Fruit fly (Drosophila melanogaster) whole organism, prepupa: ENCODE measurements around the gene Mst89B.

ENCODE experiments used
- Blimp-1 ChIP-seq: fragments of 200-800 bp; sonication (Bioruptor generic); optimal IDR thresholded peaks from 3 replicates; lab custom pipeline; 2017; ENCODE audit warnings: missing biosample characterization, missing genetic modification characterization, mild to moderate bottlenecking, moderate library complexity, missing genetic modification reagents
- CG10631 ChIP-seq: fragments of 200-800 bp; sonication (Bioruptor generic); optimal IDR thresholded peaks from 2 replicates; lab custom pipeline; 2016; ENCODE audit warnings: missing biosample characterization, missing genetic modification characterization
- CG10669 ChIP-seq: fragments of 200-800 bp; sonication (Bioruptor generic); optimal IDR thresholded peaks from 3 replicates; lab custom pipeline; 2018; ENCODE audit warnings: missing biosample characterization, mild to moderate bottlenecking, missing genetic modification characterization, moderate library complexity
- CG11762 ChIP-seq: fragments of 200-800 bp; sonication (Bioruptor generic); optimal IDR thresholded peaks from 3 replicates; lab custom pipeline; 2016; ENCODE audit warnings: missing biosample characterization, missing genetic modification characterization; ENCODE audit not compliant: insufficient read depth
- CG11902 ChIP-seq: fragments of 200-800 bp; sonication (Bioruptor generic); optimal IDR thresholded peaks from 3 replicates; lab custom pipeline; 2016; ENCODE audit warnings: missing biosample characterization, missing genetic modification characterization
- CG1621 ChIP-seq: fragments of 200-800 bp; sonication (Bioruptor generic); optimal IDR thresholded peaks from 3 replicates; lab custom pipeline; 2018; ENCODE audit warnings: missing biosample characterization, mild to moderate bottlenecking, missing genetic modification characterization
- CG3032 ChIP-seq: fragments of 200-800 bp; optimal IDR thresholded peaks from 2 replicates; lab custom pipeline; 2019; ENCODE audit warnings: missing biosample characterization, mild to moderate bottlenecking, missing genetic modification characterization, moderate library complexity
- CG31627 ChIP-seq: fragments of 200-800 bp; sonication (Bioruptor generic); optimal IDR thresholded peaks from 3 replicates; lab custom pipeline; 2016; ENCODE audit warnings: missing biosample characterization, missing genetic modification characterization
- CG34406 ChIP-seq: fragments of 200-800 bp; sonication (Bioruptor generic); optimal IDR thresholded peaks from 3 replicates; lab custom pipeline; 2016; ENCODE audit warnings: missing biosample characterization, missing genetic modification characterization
- CG3919 ChIP-seq: fragments of 200-800 bp; sonication (Bioruptor generic); optimal IDR thresholded peaks from 3 replicates; lab custom pipeline; 2016; ENCODE audit warnings: missing biosample characterization, missing genetic modification characterization
- CG4318 ChIP-seq: fragments of 200-800 bp; sonication (Bioruptor generic); optimal IDR thresholded peaks from 3 replicates; lab custom pipeline; 2017; ENCODE audit warnings: missing biosample characterization, mild to moderate bottlenecking, missing genetic modification characterization
- CG6792 ChIP-seq: fragments of 200-800 bp; sonication (Bioruptor generic); optimal IDR thresholded peaks from 3 replicates; lab custom pipeline; 2016; ENCODE audit warnings: missing biosample characterization, missing genetic modification characterization
- CG6808 ChIP-seq: fragments of 200-800 bp; sonication (Bioruptor generic); optimal IDR thresholded peaks from 3 replicates; lab custom pipeline; 2017; ENCODE audit warnings: missing biosample characterization, missing genetic modification characterization, mild to moderate bottlenecking, moderate library complexity, missing genetic modification reagents
- CG6854 ChIP-seq: fragments of 200-800 bp; sonication (Bioruptor generic); optimal IDR thresholded peaks from 2 replicates; lab custom pipeline; 2017; ENCODE audit warnings: missing biosample characterization, mild to moderate bottlenecking, missing genetic modification characterization
- CG7368 ChIP-seq: fragments of 200-800 bp; sonication (Bioruptor generic); optimal IDR thresholded peaks from 3 replicates; lab custom pipeline; 2016; ENCODE audit warnings: missing biosample characterization, missing genetic modification characterization
- CG8119 ChIP-seq: fragments of 200-800 bp; sonication (Bioruptor generic); IDR thresholded peaks from 3 replicates; pipeline ENCODE4 v1.3.6; 2022; ENCODE audit warnings: missing biosample characterization, missing genetic modification characterization
- CG8319 ChIP-seq: fragments of 200-800 bp; sonication (Bioruptor generic); optimal IDR thresholded peaks from 3 replicates; lab custom pipeline; 2016; ENCODE audit warnings: missing biosample characterization, missing genetic modification characterization
- Eip75B ChIP-seq: fragments of 200-800 bp; sonication (Bioruptor generic); optimal IDR thresholded peaks from 3 replicates; lab custom pipeline; 2016; ENCODE audit warnings: missing biosample characterization, missing genetic modification characterization
- Eip78C ChIP-seq: fragments of 200-800 bp; sonication (Bioruptor generic); peaks from one replicate; lab custom pipeline; 2016; ENCODE audit warnings: missing biosample characterization, missing genetic modification characterization
- Hr39 ChIP-seq: fragments of 200-800 bp; sonication (Bioruptor generic); optimal IDR thresholded peaks from 2 replicates; lab custom pipeline; 2016; ENCODE audit warnings: missing biosample characterization, missing genetic modification characterization
- Lpt ChIP-seq: fragments of 200-800 bp; sonication (Bioruptor generic); optimal IDR thresholded peaks from 3 replicates; lab custom pipeline; 2016; ENCODE audit warnings: missing biosample characterization, missing genetic modification characterization
- Met ChIP-seq: fragments of 200-800 bp; sonication (Bioruptor generic); optimal IDR thresholded peaks from 3 replicates; lab custom pipeline; 2016; ENCODE audit warnings: missing biosample characterization, missing genetic modification characterization
- Smox ChIP-seq: fragments of 200-800 bp; sonication (Bioruptor generic); optimal IDR thresholded peaks from 3 replicates; lab custom pipeline; 2016; ENCODE audit warnings: missing biosample characterization, missing genetic modification characterization
- Sox102F ChIP-seq: fragments of 200-800 bp; sonication (Bioruptor generic); optimal IDR thresholded peaks from 2 replicates; lab custom pipeline; 2016; ENCODE audit warnings: missing biosample characterization, mild to moderate bottlenecking, missing genetic modification characterization
- Sox14 ChIP-seq: fragments of 200-800 bp; sonication (Bioruptor generic); optimal IDR thresholded peaks from 3 replicates; lab custom pipeline; 2016; ENCODE audit warnings: missing biosample characterization, missing genetic modification characterization
- achi ChIP-seq: fragments of 200-800 bp; sonication (Bioruptor generic); optimal IDR thresholded peaks from 3 replicates; lab custom pipeline; 2016; ENCODE audit warnings: missing biosample characterization, missing genetic modification characterization
- acj6 ChIP-seq: fragments of 200-800 bp; sonication (Bioruptor generic); optimal IDR thresholded peaks from 3 replicates; lab custom pipeline; 2016; ENCODE audit warnings: missing biosample characterization, missing genetic modification characterization
- cyc ChIP-seq: fragments of 200-800 bp; sonication (Bioruptor generic); optimal IDR thresholded peaks from 3 replicates; lab custom pipeline; 2016; ENCODE audit warnings: missing biosample characterization, missing genetic modification characterization
- dac ChIP-seq: fragments of 200-800 bp; sonication (Bioruptor generic); optimal IDR thresholded peaks from 2 replicates; lab custom pipeline; 2017; ENCODE audit warnings: missing biosample characterization, mild to moderate bottlenecking, missing genetic modification characterization
- esn ChIP-seq: fragments of 200-800 bp; sonication (Bioruptor generic); optimal IDR thresholded peaks from 2 replicates; lab custom pipeline; 2016; ENCODE audit warnings: missing biosample characterization, mild to moderate bottlenecking, missing genetic modification characterization, moderate library complexity
- fd59A ChIP-seq: fragments of 200-800 bp; sonication (Bioruptor generic); optimal IDR thresholded peaks from 2 replicates; lab custom pipeline; 2017; ENCODE audit warnings: missing biosample characterization, mild to moderate bottlenecking, missing genetic modification characterization, missing genetic modification reagents
- fd85E ChIP-seq: fragments of 200-800 bp; sonication (Bioruptor generic); optimal IDR thresholded peaks from 3 replicates; lab custom pipeline; 2016; ENCODE audit warnings: missing biosample characterization, missing genetic modification characterization
- fkh ChIP-seq: fragments of 200-800 bp; sonication (Bioruptor generic); optimal IDR thresholded peaks from 3 replicates; lab custom pipeline; 2017; ENCODE audit warnings: missing biosample characterization, mild to moderate bottlenecking, missing genetic modification characterization, moderate library complexity
- net ChIP-seq: fragments of 200-800 bp; sonication (Bioruptor generic); optimal IDR thresholded peaks from 3 replicates; lab custom pipeline; 2016; ENCODE audit warnings: missing biosample characterization, missing genetic modification characterization
- spab ChIP-seq: fragments of 200-800 bp; sonication (Bioruptor generic); optimal IDR thresholded peaks from 2 replicates; lab custom pipeline; 2017; ENCODE audit warnings: missing biosample characterization, mild to moderate bottlenecking, missing genetic modification characterization, missing genetic modification reagents
- ss ChIP-seq, 2 experiments: fragments of 200-800 bp; sonication (Bioruptor generic); optimal IDR thresholded peaks; 2 replicates in 1 of 2; 3 replicates in 1 of 2; lab custom pipeline; 2017 to 2018; ENCODE audit warnings: mild to moderate bottlenecking in 2 of 2, missing biosample characterization in 2 of 2, missing genetic modification characterization in 2 of 2, moderate library complexity in 1 of 2
- svp ChIP-seq: fragments of 200-800 bp; sonication (Bioruptor generic); peaks from one replicate; lab custom pipeline; 2016; ENCODE audit warnings: missing biosample characterization, missing genetic modification characterization
- topi ChIP-seq: fragments of 200-800 bp; sonication (Bioruptor generic); optimal IDR thresholded peaks from 3 replicates; lab custom pipeline; 2016; ENCODE audit warnings: missing biosample characterization, missing genetic modification characterization
- vri ChIP-seq: fragments of 200-800 bp; sonication (Bioruptor generic); optimal IDR thresholded peaks from 3 replicates; lab custom pipeline; 2016; ENCODE audit warnings: missing biosample characterization, mild to moderate bottlenecking, missing genetic modification characterization

Gene Mst89B

dm6 chr3R:16309302-16310080 lies 42.7 kb downstream of the Mst89B start:
- TF ChIP-seq Smox (no peak), fd85E (no peak), CG3032 (tag; lab: Kevin White, UChicago) (no peak), CG8119 (GFP tag; lab: Robert Waterston, UW) (0 out of 3 replicates have a peak, but pooled peaks have one; percentile 42), vri (GFP tag; lab: Kevin White, UChicago) (peak; percentile 17), svp (peak; percentile 94), net (GFP tag; lab: Kevin White, UChicago) (peak; percentile 10), Sox102F (GFP tag; lab: Kevin White, UChicago) (peak; percentile 28), topi (peak; percentile 11), CG4318 (GFP tag; lab: Kevin White, UChicago) (no peak), cyc (GFP tag; lab: Kevin White, UChicago) (peak; percentile 1), fkh (GFP tag; lab: Kevin White, UChicago) (no peak), Met (GFP tag; lab: Kevin White, UChicago) (peak; percentile 48), Eip75B (peak; percentile 11), Sox14 (GFP tag; lab: Kevin White, UChicago) (no peak), CG8319 (GFP tag; lab: Kevin White, UChicago) (peak; percentile 31), Hr39 (GFP tag; lab: Kevin White, UChicago) (peak; percentile 22), CG10631 (no peak), spab (GFP tag; lab: Kevin White, UChicago) (no peak), CG34406 (GFP tag; lab: Kevin White, UChicago) (no peak), CG31627 (GFP tag; lab: Kevin White, UChicago) (peak; percentile 33), CG6854 (GFP tag; lab: Kevin White, UChicago) (peak; percentile 61), ss (GFP tag; optimal IDR thresholded peaks at IDR 0.05; lab: Kevin White, UChicago) (peak; percentile 3 to 20), CG6808 (GFP tag; lab: Kevin White, UChicago) (peak; percentile 1), Eip78C (GFP tag; lab: Kevin White, UChicago) (peak; percentile 85), CG7368 (peak; percentile 24), CG3919 (GFP tag; lab: Kevin White, UChicago) (no peak), esn (peak; percentile 45), Lpt (peak; percentile 5)

dm6 chr3R:16310081-16310493 lies 43.3 kb downstream of the Mst89B start:
- TF ChIP-seq CG1621 (tag; lab: Kevin White, UChicago) (no peak), CG11762 (GFP tag; lab: Kevin White, UChicago) (no peak), CG11902 (GFP tag; lab: Kevin White, UChicago) (no peak), dac (GFP tag; lab: Kevin White, UChicago) (no peak), CG6792 (no peak), ss (GFP tag; optimal IDR thresholded peaks at IDR 0.05; lab: Kevin White, UChicago) (no peak), achi (GFP tag; lab: Kevin White, UChicago) (no peak), cyc (GFP tag; lab: Kevin White, UChicago) (no peak), fkh (GFP tag; lab: Kevin White, UChicago) (no peak), CG7368 (no peak), acj6 (GFP tag; lab: Kevin White, UChicago) (no peak), CG34406 (GFP tag; lab: Kevin White, UChicago) (no peak), CG6854 (GFP tag; lab: Kevin White, UChicago) (no peak), fd59A (GFP tag; lab: Kevin White, UChicago) (no peak), CG10669 (GFP tag; lab: Kevin White, UChicago) (no peak), CG31627 (GFP tag; lab: Kevin White, UChicago) (no peak), Blimp-1 (no peak), vri (GFP tag; lab: Kevin White, UChicago) (no peak)
